Worm (Caenorhabditis elegans): ENCODE results near the gene F13E9.9.

DNA sequence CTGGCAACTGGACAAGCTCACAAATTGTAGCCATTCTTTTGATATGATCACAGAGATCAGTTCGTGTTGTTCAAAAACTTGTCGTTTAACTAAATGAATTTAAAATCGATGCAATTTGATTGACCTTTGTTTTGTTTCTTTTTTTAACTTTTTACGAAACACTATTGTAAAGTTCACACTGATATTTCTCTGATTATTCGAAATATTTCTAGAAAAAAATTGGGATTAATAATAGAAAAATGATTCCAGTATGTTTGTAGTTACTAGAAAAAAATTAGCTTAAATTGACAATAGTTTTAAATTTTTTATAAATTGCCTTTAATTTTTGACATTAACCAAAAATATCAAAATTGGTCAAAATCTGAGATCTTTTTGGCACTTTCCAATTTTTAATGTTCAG lies 10.2 kb upstream of the F13E9.9 start, which contains the start of gene ZK596.2:
- TF ChIP-seq egl-27 (tag; optimal IDR thresholded peaks at IDR 0.05) (no peak), pqm-1 (tag; optimal IDR thresholded peaks at IDR 0.05) (no peak), mdl-1 (tag; optimal IDR thresholded peaks at IDR 0.05) (no peak), aly-2 (tag; optimal IDR thresholded peaks at IDR 0.05) (no peak), nhr-20 (tag; optimal IDR thresholded peaks at IDR 0.05) (no peak), ama-1 (optimal IDR thresholded peaks at IDR 0.05) (no peak)

All from whole organism, L1 larva.